Worm (Caenorhabditis elegans) whole organism, late embryonic: Measurements from ENCODE around the gene Y43F8B.29.

Source experiments
- ama-1 ChIP-seq: fragments of 150-350 bp; optimal IDR thresholded peaks from 2 replicates; lab custom pipeline; 2014
- dve-1 ChIP-seq: sonication (generic microtip); optimal IDR thresholded peaks from 2 replicates; lab custom pipeline; 2017; ENCODE audit warnings: antibody characterized with exemption, mild to moderate bottlenecking, missing genetic modification characterization, missing compliant biosample characterization
- elt-2 ChIP-seq: sonication (generic microtip); optimal IDR thresholded peaks from 2 replicates; lab custom pipeline; 2016; ENCODE audit warnings: missing genetic modification reagents, missing genetic modification characterization, missing compliant biosample characterization
- fax-1 ChIP-seq: sonication (generic microtip); optimal IDR thresholded peaks from 2 replicates; lab custom pipeline; 2016; ENCODE audit warnings: missing genotype, missing genetic modification characterization, missing compliant biosample characterization
- fkh-10 ChIP-seq: fragments of 150-350 bp; optimal IDR thresholded peaks from 2 replicates; lab custom pipeline; 2014; ENCODE audit warnings: missing biosample characterization, missing genetic modification reagents, missing genetic modification characterization
- gmeb-2 ChIP-seq: sonication (generic microtip); optimal IDR thresholded peaks from 2 replicates; lab custom pipeline; 2016; ENCODE audit warnings: missing genetic modification characterization, inconsistent platforms, missing compliant biosample characterization
- hlh-15 ChIP-seq: sonication (generic microtip); optimal IDR thresholded peaks from 2 replicates; lab custom pipeline; 2016; ENCODE audit warnings: missing genetic modification characterization, missing compliant biosample characterization
- nfya-1 ChIP-seq: sonication (generic microtip); optimal IDR thresholded peaks from 2 replicates; lab custom pipeline; 2017; ENCODE audit warnings: missing genetic modification characterization, mild to moderate bottlenecking, missing compliant biosample characterization, antibody characterized with exemption, moderate library complexity
- pha-4 ChIP-seq: fragments of 150-350 bp; optimal IDR thresholded peaks from 2 replicates; lab custom pipeline; 2018; ENCODE audit warnings: missing biosample characterization, missing genetic modification reagents, missing genetic modification characterization
- ref-2 ChIP-seq: sonication (generic microtip); optimal IDR thresholded peaks from 2 replicates; lab custom pipeline; 2016; ENCODE audit warnings: missing genetic modification characterization, missing compliant biosample characterization
- rnt-1 ChIP-seq: sonication (generic microtip); optimal IDR thresholded peaks from 2 replicates; lab custom pipeline; 2016; ENCODE audit warnings: missing genetic modification characterization, missing compliant biosample characterization
- tbx-7 ChIP-seq: sonication (generic microtip); optimal IDR thresholded peaks from 2 replicates; lab custom pipeline; 2016; ENCODE audit warnings: missing genotype, missing genetic modification characterization, missing compliant biosample characterization
- unc-3 ChIP-seq, 2 experiments: fragments of 200-800 bp in 1 of 2; sonication (Bioruptor generic) in 1 of 2; sonication (generic microtip) in 1 of 2; conservative IDR thresholded peaks in 1 of 2; optimal IDR thresholded peaks in 1 of 2; 2 replicates each; pipeline versions ENCODE4 v1.3.6 to Lab custom; 2016 to 2022; ENCODE audit warnings: missing compliant biosample characterization in 2 of 2, missing genetic modification characterization in 2 of 2, missing genetic modification reagents in 1 of 2
- unc-86 ChIP-seq: sonication (generic microtip); optimal IDR thresholded peaks from 2 replicates; lab custom pipeline; 2016; ENCODE audit warnings: missing genetic modification characterization, missing compliant biosample characterization

DNA sequence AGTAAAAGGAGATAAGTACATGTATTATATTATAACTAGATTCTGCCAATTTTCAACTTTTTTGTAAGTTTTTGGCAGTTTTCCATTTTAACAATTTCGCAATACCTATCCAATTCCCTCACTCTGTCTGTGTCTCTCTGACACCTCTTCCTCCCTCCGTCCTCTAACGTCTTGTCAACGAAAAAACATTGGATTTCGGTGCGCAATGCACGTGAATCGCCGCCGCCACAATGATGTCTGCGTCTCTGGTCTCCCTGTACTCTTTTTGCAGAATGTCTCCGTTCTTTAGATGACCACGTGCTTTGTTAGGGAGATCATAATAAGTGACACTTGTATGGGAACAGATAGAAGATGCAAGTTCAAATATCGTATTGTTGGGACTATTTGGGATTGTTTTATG is 37.8 kb downstream of the Y43F8B.29 start:
- TF ChIP-seq fkh-10 (GFP tag; lab: Kevin White, UChicago) (no peak), dve-1 (tag; lab: Kevin White, UChicago) (peak; percentile 17), rnt-1 (tag; lab: Kevin White, UChicago) (peak; percentile 70), pha-4 (tag; lab: Kevin White, UChicago) (no peak), fax-1 (tag; lab: Kevin White, UChicago) (no peak), gmeb-2 (no peak), hlh-15 (tag; lab: Kevin White, UChicago) (no peak), unc-86 (tag; lab: Kevin White, UChicago) (no peak), tbx-7 (tag; lab: Kevin White, UChicago) (no peak), unc-3 (GFP tag; conservative IDR thresholded peaks at IDR 0.05; lab: Robert Waterston, UW) (peak; percentile 47; the same call in 1 of the 2 replicates), unc-3 (tag; optimal IDR thresholded peaks at IDR 0.05; lab: Kevin White, UChicago) (no peak), nfya-1 (tag; lab: Kevin White, UChicago) (peak; percentile 84), ref-2 (tag; lab: Kevin White, UChicago) (peak; percentile 71), elt-2 (peak; percentile 40), ama-1 (no peak)
